Worm (Caenorhabditis elegans) whole organism, young adult: Measurements from ENCODE around the gene math-45.

ENCODE experiments used
- C17E4.6 ChIP-seq: fragments of 200-800 bp; sonication (Bioruptor generic); IDR thresholded peaks from 2 replicates; pipeline ENCODE4 v1.3.6; 2022; ENCODE audit warnings: missing genetic modification reagents, missing genetic modification characterization, missing compliant biosample characterization
- F23B12.7 ChIP-seq: sonication (generic microtip); optimal IDR thresholded peaks from 2 replicates; lab custom pipeline; 2017; ENCODE audit warnings: missing genetic modification characterization, mild to moderate bottlenecking, missing compliant biosample characterization, antibody characterized with exemption, moderate library complexity; ENCODE audit not compliant: insufficient read depth
- F37B4.10 ChIP-seq: fragments of 200-800 bp; sonication (Bioruptor generic); IDR thresholded peaks from 2 replicates; pipeline ENCODE4 v1.3.6; 2022; ENCODE audit warnings: missing genetic modification characterization, missing compliant biosample characterization
- unc-62 ChIP-seq: fragments of 150-350 bp; optimal IDR thresholded peaks from 2 replicates; lab custom pipeline; 2014; ENCODE audit warnings: missing biosample characterization, missing genetic modification reagents, missing genetic modification characterization

DNA sequence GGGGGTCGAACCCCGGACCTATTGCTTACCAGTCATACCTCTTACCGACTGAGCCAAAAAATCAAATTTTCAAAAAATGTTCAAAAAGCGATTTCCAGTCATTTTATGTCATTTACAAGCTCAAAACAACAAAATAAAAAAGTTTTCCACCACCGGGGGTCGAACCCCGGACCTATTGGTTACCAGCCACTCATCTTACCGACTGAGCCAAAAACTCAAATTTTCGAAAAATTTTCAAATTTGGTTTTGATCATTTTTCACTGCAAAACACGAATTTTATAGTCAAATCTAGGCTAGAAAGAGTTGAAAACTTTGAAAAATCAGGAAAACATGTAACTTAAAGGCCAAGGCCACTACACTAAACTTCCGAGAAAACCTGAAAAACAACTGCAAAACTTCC, 41.2 kb downstream of the math-45 start:
- TF ChIP-seq F23B12.7 (tag; lab: Kevin White, UChicago) (no peak), C17E4.6 (GFP tag; lab: Robert Waterston, UW) (no peak), F37B4.10 (GFP tag; lab: Robert Waterston, UW) (no peak), unc-62 (no peak)
